Fruit fly (Drosophila melanogaster) whole organism: ENCODE results near the gene CG13461.

Experiments used
- CG8478 ChIP-seq: fragments of >200 bp; optimal IDR thresholded peaks from 2 replicates; lab custom pipeline; 2018; ENCODE audit warnings: inconsistent platforms
- pan ChIP-seq: fragments of >200 bp; optimal IDR thresholded peaks from 2 replicates; lab custom pipeline; 2017
- psq ChIP-seq: fragments of >200 bp; optimal IDR thresholded peaks from 2 replicates; lab custom pipeline; 2017
- usp ChIP-seq: fragments of >200 bp; optimal IDR thresholded peaks from 2 replicates; lab custom pipeline; 2017; ENCODE audit warnings: missing biosample characterization, missing genetic modification characterization, mixed read lengths

dm6 chr3L:15052390-15052789, at the start of gene CG13461:
- TF ChIP-seq usp (GFP tag; lab: Kevin White, UChicago) = no peak
- TF ChIP-seq pan (lab: Kevin White, UChicago) = no peak
- TF ChIP-seq psq (lab: Kevin White, UChicago) = no peak
- no peak for TF ChIP-seq CG8478
